1 fruit fly cellular context compared by ENCODE assay signal in the genomic region with DNA sequence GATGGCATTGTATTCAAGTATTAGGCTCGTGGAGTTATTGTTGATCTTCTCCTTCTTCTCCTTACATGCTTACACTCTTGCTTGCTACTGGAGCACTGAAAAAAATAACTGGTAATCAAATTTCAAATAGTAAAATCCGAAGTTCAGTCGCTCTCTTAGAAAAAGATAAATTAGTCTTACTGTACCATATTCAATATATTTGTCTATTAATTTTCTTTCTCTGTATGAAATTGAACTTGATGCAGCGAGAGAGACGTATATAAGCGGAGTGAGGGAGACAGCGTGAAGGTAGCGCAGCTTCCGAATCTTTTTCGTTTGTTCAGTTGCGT.
A peak's percentile ranks its signal among the peaks of the same experiment; 100 is the strongest.
TF ChIP-seq lines count a peak whose summit lies in the region.

No protein-coding gene starts in this region.

TF ChIP-seq in whole organism, embryonic, 481 proteins besides CTCF, POLR2A, EP300 and RAD21 (continued from another document):
- TF ChIP-seq CG30403 (GFP tag; optimal IDR thresholded peaks at IDR 0.05; lab: Kevin White, UChicago) (peak; percentile 87), sim (GFP tag; IDR thresholded peaks at IDR 0.05; lab: Robert Waterston, UW) (peak; percentile 72; the same call in 1 of the 2 replicates), CG1603 (tag; optimal IDR thresholded peaks at IDR 0.05; lab: Kevin White, UChicago) (peak; percentile 93), CG11504 (tag; optimal IDR thresholded peaks at IDR 0.05; lab: Kevin White, UChicago) (peak; percentile 94), yki (optimal IDR thresholded peaks at IDR 0.05; lab: Kevin White, UChicago) (no peak), dati (GFP tag; IDR thresholded peaks at IDR 0.05; lab: Robert Waterston, UW) (peak; percentile 83), stwl (tag; optimal IDR thresholded peaks at IDR 0.05; lab: Kevin White, UChicago) (peak; percentile 20), odd (GFP tag; optimal IDR thresholded peaks at IDR 0.05; lab: Kevin White, UChicago) (peak; percentile 2), Fer1 (GFP tag; optimal IDR thresholded peaks at IDR 0.05; lab: Kevin White, UChicago) (peak; percentile 88), CG12659 (GFP tag; optimal IDR thresholded peaks at IDR 0.05; lab: Kevin White, UChicago) (peak; percentile 60), Side (GFP tag; optimal IDR thresholded peaks at IDR 0.05; lab: Kevin White, UChicago) (peak; percentile 89), Nf-YB (GFP tag; optimal IDR thresholded peaks at IDR 0.05; lab: Kevin White, UChicago) (peak; percentile 43), az2 (GFP tag; optimal IDR thresholded peaks at IDR 0.05; lab: Kevin White, UChicago) (peak; percentile 76), CG7786 (GFP tag; optimal IDR thresholded peaks at IDR 0.05; lab: Kevin White, UChicago) (peak; percentile 60), Asciz (GFP tag; optimal IDR thresholded peaks at IDR 0.05; lab: Kevin White, UChicago) (peak; percentile 96), Adf1 (GFP tag; IDR thresholded peaks at IDR 0.05; lab: Robert Waterston, UW) (peak; percentile 40; the same call in 1 of the 2 replicates), hbn (GFP tag; IDR thresholded peaks at IDR 0.05; lab: Robert Waterston, UW; ENCODE audit: partially characterized antibody) (no peak), jigr1 (GFP tag; IDR thresholded peaks at IDR 0.05; lab: Robert Waterston, UW) (peak; percentile 75), CG31441 (GFP tag; IDR thresholded peaks at IDR 0.05; lab: Robert Waterston, UW) (peak; percentile 82), CG6765 (GFP tag; optimal IDR thresholded peaks at IDR 0.05; lab: Kevin White, UChicago) (peak; percentile 68), lbe (GFP tag; optimal IDR thresholded peaks at IDR 0.05; lab: Kevin White, UChicago) (peak; percentile 87), Fer2 (tag; optimal IDR thresholded peaks at IDR 0.05; lab: Kevin White, UChicago) (peak; percentile 63), pnt (GFP tag; optimal IDR thresholded peaks at IDR 0.05; lab: Kevin White, UChicago) (peak; percentile 89), Atf-2 (GFP tag; optimal IDR thresholded peaks at IDR 0.05; lab: Kevin White, UChicago) (peak; percentile 54), CG14667 (GFP tag; IDR thresholded peaks at IDR 0.05; lab: Robert Waterston, UW) (peak; percentile 88), dan (GFP tag; IDR thresholded peaks at IDR 0.05; lab: Robert Waterston, UW) (no peak), Dbx (GFP tag; IDR thresholded peaks at IDR 0.05; lab: Robert Waterston, UW) (peak; percentile 64; the same call in 1 of the 3 replicates), bbx (GFP tag; IDR thresholded peaks at IDR 0.05; lab: Robert Waterston, UW; ENCODE audit: partially characterized antibody) (no peak), CG31365 (tag; optimal IDR thresholded peaks at IDR 0.05; lab: Kevin White, UChicago) (peak; percentile 63), CG13424 (tag; optimal IDR thresholded peaks at IDR 0.05; lab: Kevin White, UChicago) (peak; percentile 79), cg (GFP tag; optimal IDR thresholded peaks at IDR 0.05; lab: Kevin White, UChicago) (no peak), ato (GFP tag; IDR thresholded peaks at IDR 0.05; lab: Robert Waterston, UW; ENCODE audit: partially characterized antibody) (no peak), CG10274 (GFP tag; optimal IDR thresholded peaks at IDR 0.05; lab: Kevin White, UChicago) (peak; percentile 79), cas (GFP tag; IDR thresholded peaks at IDR 0.05; lab: Robert Waterston, UW) (peak; percentile 52; the same call in 1 of the 2 replicates), CG1602 (GFP tag; optimal IDR thresholded peaks at IDR 0.05; lab: Kevin White, UChicago) (peak; percentile 68), CG3995 (GFP tag; optimal IDR thresholded peaks at IDR 0.05; lab: Kevin White, UChicago) (no peak), NK7.1 (GFP tag; optimal IDR thresholded peaks at IDR 0.05; lab: Kevin White, UChicago) (peak; percentile 82), shn (GFP tag; optimal IDR thresholded peaks at IDR 0.05; lab: Kevin White, UChicago) (peak; percentile 42), Abd-B (GFP tag; optimal IDR thresholded peaks at IDR 0.05; lab: Kevin White, UChicago) (peak; percentile 80), CG6689 (GFP tag; IDR thresholded peaks at IDR 0.05; lab: Robert Waterston, UW) (peak; percentile 90), gcm (GFP tag; optimal IDR thresholded peaks at IDR 0.05; lab: Kevin White, UChicago) (peak; percentile 88), CkIIα-i1 (GFP tag; IDR thresholded peaks at IDR 0.05; lab: Robert Waterston, UW) (no peak), so (GFP tag; IDR thresholded peaks at IDR 0.05; lab: Robert Waterston, UW) (peak; percentile 93), tup (GFP tag; optimal IDR thresholded peaks at IDR 0.05; lab: Kevin White, UChicago) (peak; percentile 71), HLH3B (GFP tag; IDR thresholded peaks at IDR 0.05; lab: Robert Waterston, UW) (peak; percentile 96), CG10431 (GFP tag; optimal IDR thresholded peaks at IDR 0.05; lab: Kevin White, UChicago) (peak; percentile 6), rib (GFP tag; IDR thresholded peaks at IDR 0.05; lab: Robert Waterston, UW) (peak; percentile 62; the same call in 1 of the 2 replicates), CG13775 (GFP tag; optimal IDR thresholded peaks at IDR 0.05; lab: Kevin White, UChicago) (peak; percentile 33), Doc2 (GFP tag; IDR thresholded peaks at IDR 0.05; lab: Robert Waterston, UW) (peak; percentile 56), schlank (tag; optimal IDR thresholded peaks at IDR 0.05; lab: Kevin White, UChicago) (no peak), CG17359 (tag; optimal IDR thresholded peaks at IDR 0.05; lab: Kevin White, UChicago) (peak; percentile 98), phol (tag; optimal IDR thresholded peaks at IDR 0.05; lab: Kevin White, UChicago) (peak; percentile 92), Drgx (GFP tag; IDR thresholded peaks at IDR 0.05; lab: Robert Waterston, UW) (peak; percentile 91), Eip74EF (GFP tag; optimal IDR thresholded peaks at IDR 0.05; lab: Kevin White, UChicago) (peak in 1 of 2 experiments; percentile 87), sens-2 (GFP tag; IDR thresholded peaks at IDR 0.05; lab: Robert Waterston, UW) (peak; percentile 89), Jarid2 (GFP tag; optimal IDR thresholded peaks at IDR 0.05; lab: Kevin White, UChicago) (peak; percentile 71), CG32532 (GFP tag; IDR thresholded peaks at IDR 0.05; lab: Robert Waterston, UW) (peak; percentile 79), CG17361 (GFP tag; IDR thresholded peaks at IDR 0.05; lab: Robert Waterston, UW) (peak; percentile 78), Oaz (GFP tag; IDR thresholded peaks at IDR 0.05; lab: Robert Waterston, UW) (peak; percentile 84), luna (GFP tag; optimal IDR thresholded peaks at IDR 0.05; lab: Kevin White, UChicago) (peak; percentile 20), knrl (GFP tag; IDR thresholded peaks at IDR 0.05; lab: Robert Waterston, UW; ENCODE audit: partially characterized antibody) (no peak), CG7357 (GFP tag; IDR thresholded peaks at IDR 0.05; lab: Robert Waterston, UW) (peak; percentile 78), CG4404 (GFP tag; IDR thresholded peaks at IDR 0.05; lab: Robert Waterston, UW) (peak; percentile 57), CG2889 (GFP tag; IDR thresholded peaks at IDR 0.05; lab: Robert Waterston, UW) (peak; percentile 79; the same call in 2 of the 3 replicates), CG11456 (GFP tag; IDR thresholded peaks at IDR 0.05; lab: Robert Waterston, UW) (peak; percentile 85), CG2202 (tag; optimal IDR thresholded peaks at IDR 0.05; lab: Kevin White, UChicago) (peak; percentile 26), CG10366 (GFP tag; IDR thresholded peaks at IDR 0.05; lab: Robert Waterston, UW) (peak; percentile 95), CG7271 (tag; optimal IDR thresholded peaks at IDR 0.05; lab: Kevin White, UChicago) (peak; percentile 41), klu (GFP tag; IDR thresholded peaks at IDR 0.05; lab: Robert Waterston, UW) (peak; percentile 75), ara (GFP tag; IDR thresholded peaks at IDR 0.05; lab: Robert Waterston, UW) (peak; percentile 90), sisA (GFP tag; IDR thresholded peaks at IDR 0.05; lab: Robert Waterston, UW) (peak; percentile 96), sug (tag; optimal IDR thresholded peaks at IDR 0.05; lab: Kevin White, UChicago) (peak; percentile 69), CG15514 (GFP tag; optimal IDR thresholded peaks at IDR 0.05; lab: Kevin White, UChicago) (peak; percentile 75), ac (GFP tag; optimal IDR thresholded peaks at IDR 0.05; lab: Kevin White, UChicago) (no peak), CG34376 (GFP tag; optimal IDR thresholded peaks at IDR 0.05; lab: Kevin White, UChicago) (peak; percentile 37), CG6272 (GFP tag; IDR thresholded peaks at IDR 0.05; lab: Robert Waterston, UW) (peak; percentile 72), amos (GFP tag; IDR thresholded peaks at IDR 0.05; lab: Robert Waterston, UW; ENCODE audit: partially characterized antibody) (no peak), Dad (GFP tag; optimal IDR thresholded peaks at IDR 0.05; lab: Kevin White, UChicago) (peak; percentile 83), tin (GFP tag; optimal IDR thresholded peaks at IDR 0.05; lab: Kevin White, UChicago) (peak; percentile 93), CG16815 (GFP tag; optimal IDR thresholded peaks at IDR 0.05; lab: Kevin White, UChicago) (peak; percentile 27), ash1 (GFP tag; optimal IDR thresholded peaks at IDR 0.05; lab: Kevin White, UChicago) (no peak), ap (GFP tag; IDR thresholded peaks at IDR 0.05; lab: Robert Waterston, UW) (peak; percentile 92), CG3407 (GFP tag; optimal IDR thresholded peaks at IDR 0.05; lab: Kevin White, UChicago) (peak; percentile 82), nerfin-1 (tag; optimal IDR thresholded peaks at IDR 0.05; lab: Kevin White, UChicago) (peak; percentile 89), al (GFP tag; IDR thresholded peaks at IDR 0.05; lab: Robert Waterston, UW) (peak; percentile 61), Ets97D (GFP tag; optimal IDR thresholded peaks at IDR 0.05; lab: Kevin White, UChicago) (peak; percentile 69), CG7556 (GFP tag; optimal IDR thresholded peaks at IDR 0.05; lab: Kevin White, UChicago) (peak; percentile 81), CG8924 (tag; optimal IDR thresholded peaks at IDR 0.05; lab: Kevin White, UChicago) (peak; percentile 91), danr (GFP tag; IDR thresholded peaks at IDR 0.05; lab: Robert Waterston, UW) (peak; percentile 85), Dp (GFP tag; optimal IDR thresholded peaks at IDR 0.05; lab: Kevin White, UChicago) (no peak), nerfin-2 (GFP tag; IDR thresholded peaks at IDR 0.05; lab: Robert Waterston, UW; ENCODE audit: partially characterized antibody) (no peak), Fer3 (tag; optimal IDR thresholded peaks at IDR 0.05; lab: Kevin White, UChicago) (peak; percentile 87), CG7963 (GFP tag; IDR thresholded peaks at IDR 0.05; lab: Robert Waterston, UW; ENCODE audit: partially characterized antibody) (no peak), Rx (GFP tag; IDR thresholded peaks at IDR 0.05; lab: Robert Waterston, UW) (peak; percentile 91), NFAT (GFP tag; IDR thresholded peaks at IDR 0.05; lab: Robert Waterston, UW) (peak; percentile 74), tna (GFP tag; IDR thresholded peaks at IDR 0.05; lab: Robert Waterston, UW; ENCODE audit: partially characterized antibody) (no peak), gce (GFP tag; IDR thresholded peaks at IDR 0.05; lab: Robert Waterston, UW) (peak; percentile 83), CG4617 (GFP tag; optimal IDR thresholded peaks at IDR 0.05; lab: Kevin White, UChicago; ENCODE audit: borderline replicate concordance) (peak; percentile 24), chif (GFP tag; optimal IDR thresholded peaks at IDR 0.05; lab: Kevin White, UChicago) (peak; percentile 77 to 92), TFAM (GFP tag; optimal IDR thresholded peaks at IDR 0.05; lab: Kevin White, UChicago) (peak; percentile 72), CG9932 (GFP tag; IDR thresholded peaks at IDR 0.05; lab: Robert Waterston, UW) (peak; percentile 68), CG42726 (GFP tag; IDR thresholded peaks at IDR 0.05; lab: Robert Waterston, UW; ENCODE audit: partially characterized antibody) (no peak), MESR4 (GFP tag; optimal IDR thresholded peaks at IDR 0.05; lab: Kevin White, UChicago) (no peak), Bgb (GFP tag; IDR thresholded peaks at IDR 0.05; lab: Robert Waterston, UW; ENCODE audit: partially characterized antibody) (no peak), crol (GFP tag; IDR thresholded peaks at IDR 0.05; lab: Robert Waterston, UW) (no peak; the same call in 1 of the 2 replicates), E2f1 (GFP tag; IDR thresholded peaks at IDR 0.05; lab: Robert Waterston, UW) (peak; percentile 92), CG32772 (GFP tag; IDR thresholded peaks at IDR 0.05; lab: Robert Waterston, UW) (peak; percentile 91), CG16813 (GFP tag; IDR thresholded peaks at IDR 0.05; lab: Robert Waterston, UW; ENCODE audit: partially characterized antibody) (no peak), Six4 (GFP tag; optimal IDR thresholded peaks at IDR 0.05; lab: Kevin White, UChicago) (peak; percentile 94), CG11723 (GFP tag; optimal IDR thresholded peaks at IDR 0.05; lab: Kevin White, UChicago) (peak; percentile 83), scrt (GFP tag; optimal IDR thresholded peaks at IDR 0.05; lab: Kevin White, UChicago) (peak; percentile 82), chn (GFP tag; optimal IDR thresholded peaks at IDR 0.05; lab: Kevin White, UChicago) (peak; percentile 71), CG17385 (GFP tag; optimal IDR thresholded peaks at IDR 0.05; lab: Kevin White, UChicago) (peak; percentile 70), CG11696 (GFP tag; IDR thresholded peaks at IDR 0.05; lab: Robert Waterston, UW) (peak; percentile 85), nom (GFP tag; optimal IDR thresholded peaks at IDR 0.05; lab: Kevin White, UChicago) (peak; percentile 78), Lhr (GFP tag; optimal IDR thresholded peaks at IDR 0.05; lab: Kevin White, UChicago) (no peak), CG3281 (GFP tag; optimal IDR thresholded peaks at IDR 0.05; lab: Kevin White, UChicago) (peak; percentile 72), CG9727 (GFP tag; optimal IDR thresholded peaks at IDR 0.05; lab: Kevin White, UChicago) (peak; percentile 83), chm (GFP tag; IDR thresholded peaks at IDR 0.05; lab: Robert Waterston, UW) (peak; percentile 94), gt (GFP tag; IDR thresholded peaks at IDR 0.05; lab: Robert Waterston, UW) (peak; percentile 77), CG12769 (tag; optimal IDR thresholded peaks at IDR 0.05; lab: Kevin White, UChicago) (peak; percentile 60), CG4820 (GFP tag; optimal IDR thresholded peaks at IDR 0.05; lab: Kevin White, UChicago) (peak; percentile 90), PHDP (tag; optimal IDR thresholded peaks at IDR 0.05; lab: Kevin White, UChicago) (peak; percentile 62), crp (GFP tag; optimal IDR thresholded peaks at IDR 0.05; lab: Kevin White, UChicago) (peak in 1 of 2 experiments; percentile 2)
TF ChIP-seq in whole organism, embryonic: peak in this region for 386.
